Worm (Caenorhabditis elegans): ENCODE results near the gene K01A2.10.

The K01A2.10 gene

DNA sequence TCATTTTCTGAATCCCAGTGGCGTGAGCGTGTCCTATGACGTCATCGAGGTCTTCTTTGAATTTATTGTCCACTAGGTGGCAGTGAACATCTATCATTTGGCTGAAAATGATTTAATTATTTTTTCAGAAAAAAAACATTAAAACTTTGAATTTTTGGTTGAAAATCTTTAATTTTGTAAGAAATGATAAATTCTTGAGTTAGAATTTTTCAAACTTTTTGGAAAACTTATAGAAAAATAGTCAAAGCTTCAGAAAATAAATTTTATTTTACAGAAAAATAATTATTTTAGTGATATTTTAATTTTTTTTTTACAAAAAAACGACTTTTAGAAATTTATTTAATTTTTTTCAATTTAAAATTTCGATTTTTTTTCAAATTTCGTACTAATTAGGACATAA, 44.3 kb downstream of the K01A2.10 start, which contains the start of gene B0432.8:
TSS of gene B0432.8 (minus strand) at position 101 of the 400 bp plus-strand sequence.
- TF ChIP-seq T07F8.4 (tag; optimal IDR thresholded peaks at IDR 0.05) (no peak), lin-35 (GFP tag; optimal IDR thresholded peaks at IDR 0.05) (no peak), aptf-2 (GFP tag; conservative IDR thresholded peaks at IDR 0.05) (no peak), ZK185.1 (tag; optimal IDR thresholded peaks at IDR 0.05; ENCODE audit: poor library complexity, severe bottlenecking) (no peak), Y67H2A.10 (GFP tag; conservative IDR thresholded peaks at IDR 0.05) (no peak), ztf-26 (tag; optimal IDR thresholded peaks at IDR 0.05) (no peak), Y95B8A.8 (GFP tag; IDR thresholded peaks at IDR 0.05) (no peak), rcor-1 (GFP tag; IDR thresholded peaks at IDR 0.05) (no peak), bed-2 (GFP tag; IDR thresholded peaks at IDR 0.05) (no peak), ceh-27 (GFP tag; optimal IDR thresholded peaks at IDR 0.05) (no peak), nhr-120 (GFP tag; IDR thresholded peaks at IDR 0.05) (no peak), mel-28 (tag; optimal IDR thresholded peaks at IDR 0.05; ENCODE audit: borderline replicate concordance) (no peak), snpc-4 (GFP tag; optimal IDR thresholded peaks at IDR 0.05) (no peak), snpc-4 (tag; optimal IDR thresholded peaks at IDR 0.05) (no peak), ccch-3 (GFP tag; optimal IDR thresholded peaks at IDR 0.05) (no peak), ceh-79 (tag; optimal IDR thresholded peaks at IDR 0.05) (no peak), ztf-3 (GFP tag; optimal IDR thresholded peaks at IDR 0.05) (no peak)

DNA sequence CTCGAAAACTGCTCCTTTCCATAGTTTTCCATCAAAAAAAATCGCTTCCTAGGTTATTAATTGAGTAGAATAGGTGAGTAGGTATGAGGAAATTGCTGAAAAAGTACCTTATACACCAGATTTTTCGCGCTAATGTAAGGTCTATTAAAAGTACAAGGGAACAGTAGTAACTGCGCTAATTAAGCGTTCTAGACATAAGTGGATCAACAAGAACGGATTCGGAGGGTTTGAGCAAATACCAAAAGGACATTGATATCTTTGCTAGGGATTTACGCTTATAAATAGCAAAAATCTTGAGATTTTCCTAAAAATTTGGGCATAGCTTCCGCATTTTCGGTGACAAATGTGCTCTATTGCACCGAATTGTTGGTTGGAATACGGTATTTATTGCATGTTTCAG, 49.0 kb downstream of the K01A2.10 start, which contains the start of gene B0432.7:
TSS of gene B0432.7 (minus strand) at position 101 of the 400 bp plus-strand sequence.
- TF ChIP-seq ceh-27 (GFP tag; optimal IDR thresholded peaks at IDR 0.05) (no peak), F57A8.1 (GFP tag; optimal IDR thresholded peaks at IDR 0.05) (no peak), attf-3 (GFP tag; conservative IDR thresholded peaks at IDR 0.05) (no peak), mes-4 (tag; optimal IDR thresholded peaks at IDR 0.05) (no peak), K11D2.4 (GFP tag; IDR thresholded peaks at IDR 0.05) (no peak), Y53F4B.3 (GFP tag; IDR thresholded peaks at IDR 0.05) (no peak), hmg-20 (GFP tag; IDR thresholded peaks at IDR 0.05) (no peak), him-1 (tag; optimal IDR thresholded peaks at IDR 0.05) (no peak), snpc-4 (GFP tag; optimal IDR thresholded peaks at IDR 0.05) (no peak), snpc-4 (tag; optimal IDR thresholded peaks at IDR 0.05) (no peak), mel-28 (tag; optimal IDR thresholded peaks at IDR 0.05; ENCODE audit: borderline replicate concordance) (no peak), madf-8 (GFP tag; conservative IDR thresholded peaks at IDR 0.05) (no peak), nfyb-1 (GFP tag; IDR thresholded peaks at IDR 0.05) (no peak), mxl-1 (tag; optimal IDR thresholded peaks at IDR 0.05) (no peak)
